Fruit fly (Drosophila melanogaster) whole organism, embryonic: ENCODE data around the gene PIG-Wb.

Source experiments
- Abd-B ChIP-seq: fragments of 200-800 bp; sonication (Bioruptor generic); optimal IDR thresholded peaks from 2 replicates; lab custom pipeline; 2018; ENCODE audit warnings: missing biosample characterization, mild to moderate bottlenecking, missing genetic modification characterization, moderate library complexity
- CG10959 ChIP-seq: fragments of 200-800 bp; sonication (Bioruptor generic); IDR thresholded peaks from 2 replicates; pipeline ENCODE4 v1.3.6; 2022; ENCODE audit warnings: missing biosample characterization, missing genetic modification characterization
- CG11560 ChIP-seq: fragments of 200-800 bp; sonication (Bioruptor generic); IDR thresholded peaks from 3 replicates; pipeline ENCODE4 v1.3.6; 2022; ENCODE audit warnings: missing biosample characterization, missing genetic modification characterization
- CG11723 ChIP-seq: fragments of 200-800 bp; sonication (Bioruptor generic); optimal IDR thresholded peaks from 2 replicates; lab custom pipeline; 2017; ENCODE audit warnings: missing biosample characterization, mild to moderate bottlenecking, missing genetic modification characterization
- CG12744 ChIP-seq: fragments of 200-800 bp; sonication (Bioruptor generic); optimal IDR thresholded peaks from 2 replicates; lab custom pipeline; 2016; ENCODE audit warnings: missing biosample characterization, missing genetic modification characterization
- CG13287 ChIP-seq: fragments of 200-800 bp; sonication (Bioruptor generic); IDR thresholded peaks from 2 replicates; pipeline ENCODE4 v1.3.6; 2022; ENCODE audit warnings: missing biosample characterization, missing genetic modification characterization; ENCODE audit not compliant: partially characterized antibody
- CG15479 ChIP-seq: fragments of 200-800 bp; sonication (Bioruptor generic); optimal IDR thresholded peaks from 3 replicates; lab custom pipeline; 2019; ENCODE audit warnings: missing biosample characterization, mild to moderate bottlenecking, missing genetic modification characterization, moderate library complexity
- CG15696 ChIP-seq: fragments of 200-800 bp; sonication (Bioruptor generic); optimal IDR thresholded peaks from 2 replicates; lab custom pipeline; 2019; ENCODE audit warnings: missing biosample characterization, mild to moderate bottlenecking, missing genetic modification characterization, moderate library complexity
- CG17385 ChIP-seq: fragments of 200-800 bp; sonication (Bioruptor generic); optimal IDR thresholded peaks from 3 replicates; lab custom pipeline; 2018; ENCODE audit warnings: missing biosample characterization, mild to moderate bottlenecking, missing genetic modification characterization
- CG18262 ChIP-seq: fragments of 200-800 bp; optimal IDR thresholded peaks from 3 replicates; lab custom pipeline; 2019; ENCODE audit warnings: missing biosample characterization, mild to moderate bottlenecking, missing genetic modification characterization, moderate library complexity
- CG2129 ChIP-seq: fragments of 200-800 bp; sonication (Bioruptor generic); IDR thresholded peaks from 2 replicates; pipeline ENCODE4 v1.3.6; 2022; ENCODE audit warnings: missing biosample characterization, missing genetic modification characterization; ENCODE audit not compliant: partially characterized antibody
- CG34224 ChIP-seq: fragments of 200-800 bp; sonication (Bioruptor generic); IDR thresholded peaks from 3 replicates; pipeline ENCODE4 v1.3.6; 2022; ENCODE audit warnings: missing biosample characterization, missing genetic modification characterization; ENCODE audit not compliant: partially characterized antibody
- CG6813 ChIP-seq: fragments of 200-800 bp; sonication (Bioruptor generic); optimal IDR thresholded peaks from 2 replicates; lab custom pipeline; 2017; ENCODE audit warnings: missing biosample characterization, missing genetic modification characterization, mild to moderate bottlenecking, moderate library complexity, missing genetic modification reagents
- CG8765 ChIP-seq: fragments of 200-800 bp; sonication (Bioruptor generic); IDR thresholded peaks from 2 replicates; pipeline ENCODE4 v1.3.6; 2022; ENCODE audit warnings: missing biosample characterization, missing genetic modification characterization
- Hr51 ChIP-seq, 2 experiments: fragments of 200-800 bp; sonication (Bioruptor generic); optimal IDR thresholded peaks; 2 replicates in 1 of 2; 3 replicates in 1 of 2; lab custom pipeline; 2016 to 2018; ENCODE audit warnings: missing biosample characterization in 2 of 2, missing genetic modification characterization in 2 of 2, mild to moderate bottlenecking in 1 of 2, moderate library complexity in 1 of 2
- Hsf ChIP-seq: fragments of 200-800 bp; sonication (Bioruptor generic); optimal IDR thresholded peaks from 3 replicates; lab custom pipeline; 2016; ENCODE audit warnings: missing biosample characterization, missing genetic modification characterization
- Lim3 ChIP-seq: fragments of 200-800 bp; sonication (Bioruptor generic); IDR thresholded peaks from 2 replicates; pipeline ENCODE4 v1.3.6; 2022; ENCODE audit warnings: missing biosample characterization, missing genetic modification characterization
- MTF-1 ChIP-seq: fragments of 200-800 bp; sonication (Bioruptor generic); optimal IDR thresholded peaks from 2 replicates; lab custom pipeline; 2018; ENCODE audit warnings: missing biosample characterization, mild to moderate bottlenecking, missing genetic modification characterization, borderline replicate concordance
- Max ChIP-seq: fragments of 200-800 bp; sonication (Bioruptor generic); optimal IDR thresholded peaks from 2 replicates; lab custom pipeline; 2016; ENCODE audit warnings: missing biosample characterization, mild to moderate bottlenecking, missing genetic modification characterization
- Myb ChIP-seq: fragments of 200-800 bp; sonication (Bioruptor generic); optimal IDR thresholded peaks from 2 replicates; lab custom pipeline; 2016; ENCODE audit warnings: missing biosample characterization, missing genetic modification characterization
- NC2β ChIP-seq: fragments of 200-800 bp; sonication (Bioruptor generic); optimal IDR thresholded peaks from 2 replicates; lab custom pipeline; 2016; ENCODE audit warnings: missing biosample characterization, missing genetic modification characterization
- Neu2 ChIP-seq: fragments of 200-800 bp; sonication (Bioruptor generic); optimal IDR thresholded peaks from 3 replicates; lab custom pipeline; 2016; ENCODE audit warnings: missing biosample characterization, missing genetic modification characterization, borderline replicate concordance
- PHDP ChIP-seq: fragments of 200-800 bp; sonication (Bioruptor generic); optimal IDR thresholded peaks from 3 replicates; lab custom pipeline; 2018; ENCODE audit warnings: missing biosample characterization, mild to moderate bottlenecking, missing genetic modification characterization, moderate library complexity
- Six4 ChIP-seq: fragments of 200-800 bp; sonication (Bioruptor generic); optimal IDR thresholded peaks from 2 replicates; lab custom pipeline; 2016; ENCODE audit warnings: missing biosample characterization, missing genetic modification characterization
- Spps ChIP-seq: fragments of 200-800 bp; sonication (Bioruptor generic); optimal IDR thresholded peaks from 2 replicates; lab custom pipeline; 2018; ENCODE audit warnings: missing biosample characterization, mild to moderate bottlenecking, missing genetic modification characterization
- TFAM ChIP-seq: fragments of 200-800 bp; sonication (Bioruptor generic); optimal IDR thresholded peaks from 2 replicates; lab custom pipeline; 2017; ENCODE audit warnings: missing biosample characterization, missing genetic modification characterization, inconsistent platforms
- ac ChIP-seq: fragments of 200-800 bp; sonication (Bioruptor generic); optimal IDR thresholded peaks from 3 replicates; lab custom pipeline; 2017; ENCODE audit warnings: missing biosample characterization, mild to moderate bottlenecking, missing genetic modification characterization
- aop ChIP-seq: fragments of 200-800 bp; sonication (Bioruptor generic); IDR thresholded peaks from 2 replicates; pipeline ENCODE4 v1.3.6; 2022; ENCODE audit warnings: missing biosample characterization, missing genetic modification characterization
- ara ChIP-seq: fragments of 200-800 bp; sonication (Bioruptor generic); IDR thresholded peaks from 2 replicates; pipeline ENCODE4 v1.3.6; 2022; ENCODE audit warnings: missing biosample characterization, missing genetic modification characterization
- ase ChIP-seq: fragments of 200-800 bp; sonication (Bioruptor generic); IDR thresholded peaks from 3 replicates; pipeline ENCODE4 v1.3.6; 2022; ENCODE audit warnings: missing biosample characterization, missing genetic modification characterization
- az2 ChIP-seq: fragments of 200-800 bp; sonication (Bioruptor generic); optimal IDR thresholded peaks from 3 replicates; lab custom pipeline; 2016; ENCODE audit warnings: missing biosample characterization, missing genetic modification characterization
- croc ChIP-seq: fragments of 200-800 bp; sonication (Bioruptor generic); conservative IDR thresholded peaks from 3 replicates; pipeline ENCODE4 v1.3.6; 2022; ENCODE audit warnings: missing biosample characterization, missing genetic modification characterization
- crol ChIP-seq: fragments of 200-800 bp; sonication (Bioruptor generic); IDR thresholded peaks from 2 replicates; pipeline ENCODE4 v1.3.6; 2022; ENCODE audit warnings: missing biosample characterization, missing genetic modification characterization
- crp ChIP-seq, 2 experiments: fragments of 200-800 bp; sonication (Bioruptor generic); optimal IDR thresholded peaks; 2 replicates in 1 of 2; 3 replicates in 1 of 2; lab custom pipeline; 2017; ENCODE audit warnings: missing biosample characterization in 2 of 2, missing genetic modification characterization in 2 of 2, mild to moderate bottlenecking in 1 of 2, moderate library complexity in 1 of 2
- da ChIP-seq: fragments of 200-800 bp; sonication (Bioruptor generic); optimal IDR thresholded peaks from 2 replicates; lab custom pipeline; 2016; ENCODE audit warnings: missing biosample characterization, missing genetic modification characterization
- ewg ChIP-seq: fragments of 200-800 bp; sonication (Bioruptor generic); optimal IDR thresholded peaks from 3 replicates; lab custom pipeline; 2017; ENCODE audit warnings: mild to moderate bottlenecking, missing biosample characterization, missing genetic modification reagents, missing genetic modification characterization
- gem ChIP-seq: fragments of 200-800 bp; sonication (Bioruptor generic); optimal IDR thresholded peaks from 2 replicates; lab custom pipeline; 2019; ENCODE audit warnings: missing biosample characterization, mild to moderate bottlenecking, missing genetic modification characterization, moderate library complexity
- jigr1 ChIP-seq: fragments of 200-800 bp; sonication (Bioruptor generic); IDR thresholded peaks from 3 replicates; pipeline ENCODE4 v1.3.6; 2022; ENCODE audit warnings: missing biosample characterization, missing genetic modification characterization
- p53 ChIP-seq: fragments of 200-800 bp; sonication (Bioruptor generic); optimal IDR thresholded peaks from 2 replicates; lab custom pipeline; 2016; ENCODE audit warnings: missing biosample characterization, missing genetic modification characterization
- pb ChIP-seq: fragments of 200-800 bp; sonication (Bioruptor generic); optimal IDR thresholded peaks from 3 replicates; lab custom pipeline; 2016; ENCODE audit warnings: missing biosample characterization, missing genetic modification characterization
- ranshi ChIP-seq: fragments of 200-800 bp; sonication (Bioruptor generic); IDR thresholded peaks from 2 replicates; pipeline ENCODE4 v1.3.6; 2022; ENCODE audit warnings: missing biosample characterization, missing genetic modification characterization
- slou ChIP-seq: fragments of 200-800 bp; sonication (Bioruptor generic); optimal IDR thresholded peaks from 3 replicates; lab custom pipeline; 2016; ENCODE audit warnings: missing biosample characterization, missing genetic modification characterization
- slp2 ChIP-seq: fragments of 200-800 bp; sonication (Bioruptor generic); optimal IDR thresholded peaks from 2 replicates; lab custom pipeline; 2016; ENCODE audit warnings: missing biosample characterization, missing genetic modification characterization
- trh ChIP-seq: fragments of 200-800 bp; sonication (Bioruptor generic); optimal IDR thresholded peaks from 2 replicates; lab custom pipeline; 2016; ENCODE audit warnings: missing biosample characterization, missing genetic modification characterization
- zen ChIP-seq: fragments of 200-800 bp; sonication (Bioruptor generic); optimal IDR thresholded peaks from 3 replicates; lab custom pipeline; 2018; ENCODE audit warnings: missing biosample characterization, mild to moderate bottlenecking, missing genetic modification characterization, moderate library complexity

Gene PIG-Wb

dm6 chr3L:1774713-1775648 is 37.1 kb upstream of the PIG-Wb start, which contains the start of the genes CG13933 and PolD2 (continued):
- peak; percentile 82 for TF ChIP-seq CG6813 (GFP tag; lab: Kevin White, UChicago)
- TF ChIP-seq NC2β (GFP tag; lab: Kevin White, UChicago), result peak; percentile 67
- TF ChIP-seq CG11723, result no peak
- TF ChIP-seq pb (GFP tag; lab: Kevin White, UChicago), result no peak
- peak; percentile 20 for TF ChIP-seq TFAM (GFP tag; lab: Kevin White, UChicago)
- TF ChIP-seq az2 (GFP tag; lab: Kevin White, UChicago), result peak; percentile 98
- no peak for TF ChIP-seq da (GFP tag; lab: Kevin White, UChicago)
- peak; percentile 94 for TF ChIP-seq aop (GFP tag; lab: Robert Waterston, UW)
- peak; percentile 82 for TF ChIP-seq crol (GFP tag; lab: Robert Waterston, UW)
- peak; percentile 99 for TF ChIP-seq gem (tag; lab: Kevin White, UChicago)
- peak; percentile 73; the same call in 2 of the 3 replicates for TF ChIP-seq jigr1 (GFP tag; lab: Robert Waterston, UW)
- TF ChIP-seq Six4 (GFP tag; lab: Kevin White, UChicago), result peak; percentile 71
- TF ChIP-seq CG8765 (GFP tag; lab: Robert Waterston, UW), result peak; percentile 90
- TF ChIP-seq Neu2 (GFP tag; lab: Kevin White, UChicago), result no peak
- TF ChIP-seq CG10959 (GFP tag; lab: Robert Waterston, UW), result peak; percentile 93
- peak; percentile 99 for TF ChIP-seq PHDP (tag; lab: Kevin White, UChicago)
- TF ChIP-seq p53 (GFP tag; lab: Kevin White, UChicago), result peak; percentile 24
- TF ChIP-seq ara, result peak; percentile 97
- peak; percentile 83 for TF ChIP-seq CG11560 (tag; lab: Robert Waterston, UW)
- peak; percentile 88 to 98 for TF ChIP-seq Hr51 (GFP tag; optimal IDR thresholded peaks at IDR 0.05; lab: Kevin White, UChicago)

- TF ChIP-seq trh (GFP tag; lab: Kevin White, UChicago), result no peak
- TF ChIP-seq CG15479, result peak; percentile 84
- TF ChIP-seq Lim3 (GFP tag; lab: Robert Waterston, UW), result no peak
- TF ChIP-seq CG13287 (GFP tag; lab: Robert Waterston, UW), result no peak
- TF ChIP-seq zen (tag; lab: Kevin White, UChicago), result peak; percentile 72
Observed at dm6 chr3L:1772593-1772992, 34.7 kb upstream of the PIG-Wb start.

dm6 chr3L:1771658-1772057 is 33.8 kb upstream of the PIG-Wb start, which contains the start of gene Dhc62B:
Gene Dhc62B, minus strand, starts transcription at chr3L:1771758.
- TF ChIP-seq CG17385 (GFP tag; lab: Kevin White, UChicago) (no peak), Spps (tag; lab: Kevin White, UChicago) (no peak), Abd-B (GFP tag; lab: Kevin White, UChicago) (no peak), Max (GFP tag; lab: Kevin White, UChicago) (no peak), CG15696 (tag; lab: Kevin White, UChicago) (no peak), ranshi (GFP tag; lab: Robert Waterston, UW) (no peak), ase (GFP tag; lab: Robert Waterston, UW) (no peak), ewg (GFP tag; lab: Kevin White, UChicago) (no peak), CG2129 (GFP tag; lab: Robert Waterston, UW) (no peak), CG18262 (tag; lab: Kevin White, UChicago) (no peak), croc (GFP tag; lab: Robert Waterston, UW) (no peak), MTF-1 (GFP tag; lab: Kevin White, UChicago) (no peak), crp (GFP tag; optimal IDR thresholded peaks at IDR 0.05; lab: Kevin White, UChicago) (no peak), CG12744 (GFP tag; lab: Kevin White, UChicago) (no peak), slou (no peak), ac (GFP tag; lab: Kevin White, UChicago) (no peak), slp2 (no peak), CG34224 (GFP tag; lab: Robert Waterston, UW) (no peak), Hsf (GFP tag; lab: Kevin White, UChicago) (no peak), Myb (GFP tag; lab: Kevin White, UChicago) (no peak)
